Fruit fly (Drosophila melanogaster): ENCODE results near the gene CG31221.

The CG31221 gene

dm6 chr3R:19425099-19425498 lies 12.6 kb downstream of the CG31221 start, which contains the start of gene CG3517:
Gene CG3517 (minus strand): TSS chr3R:19425199.
- no peak for TF ChIP-seq CTCF (optimal IDR thresholded peaks at IDR 0.05)
- no peak for TF ChIP-seq CG8478 (optimal IDR thresholded peaks at IDR 0.05)

DNA sequence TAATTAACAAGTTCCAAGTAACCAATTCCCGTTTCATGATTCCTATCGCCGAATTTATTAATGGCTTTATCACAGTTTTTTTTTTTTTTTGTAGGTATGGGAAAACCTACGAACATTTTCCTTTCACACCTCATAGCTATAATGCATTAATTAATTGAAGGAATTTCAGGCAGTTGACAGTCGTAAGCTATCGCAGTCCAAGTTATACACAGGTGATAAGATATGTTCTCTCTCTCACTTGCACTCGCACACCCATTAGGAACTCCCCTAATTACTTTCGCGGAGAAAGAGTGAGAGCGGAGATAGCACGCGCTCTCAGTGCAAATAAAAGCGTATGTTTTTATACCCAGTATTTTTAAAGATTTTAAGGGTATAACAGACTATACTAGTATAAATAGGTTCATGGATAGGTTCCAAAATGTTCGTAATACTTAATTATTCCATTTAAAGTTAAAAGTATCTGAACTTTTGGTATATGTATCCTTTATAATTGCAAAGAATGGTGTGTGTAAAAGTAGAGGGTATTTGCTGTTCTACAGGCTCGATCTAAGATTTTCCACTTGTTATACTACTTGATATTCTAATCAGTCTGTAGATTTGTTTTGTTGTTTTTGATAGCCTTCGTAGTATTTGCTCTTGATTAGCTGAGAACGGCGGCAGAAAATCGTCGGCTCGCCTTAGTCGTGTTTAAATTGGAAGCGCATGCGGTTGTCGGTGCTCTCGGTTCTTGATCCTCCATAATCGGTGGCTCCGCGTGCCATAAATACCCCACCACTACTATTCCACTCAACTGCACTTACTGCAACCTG lies 48.1 kb downstream of the CG31221 start, which contains the start of gene Dys:
Gene Dys, plus strand, starts transcription at position 677 of the 809 bp plus-strand sequence.
- TF ChIP-seq CG8478 (optimal IDR thresholded peaks at IDR 0.05) (no peak), CTCF (optimal IDR thresholded peaks at IDR 0.05) (no peak)

DNA sequence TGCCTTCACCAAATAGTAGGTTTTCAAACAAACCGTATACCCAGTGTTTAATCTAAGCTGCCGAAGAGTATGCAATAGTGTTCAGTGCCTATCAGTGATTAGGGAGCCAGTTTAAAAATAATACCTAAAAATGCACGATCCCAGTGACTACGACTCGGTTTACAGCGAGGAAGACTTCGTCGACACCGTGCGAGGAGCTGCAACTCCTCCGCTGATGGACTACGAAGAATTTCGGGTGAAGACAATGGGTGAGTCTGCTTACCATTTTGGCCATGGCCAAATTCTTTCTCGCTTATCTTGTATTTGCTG lies 48.7 kb downstream of the CG31221 start:
- TF ChIP-seq CG8478 (optimal IDR thresholded peaks at IDR 0.05) (no peak), CTCF (optimal IDR thresholded peaks at IDR 0.05) (no peak)

dm6 chr3R:19463016-19463664 lies 50.7 kb downstream of the CG31221 start, which contains the start of gene Scsalpha2:
Gene Scsalpha2 (minus strand): TSS chr3R:19463066.
- TF ChIP-seq CG8478 (optimal IDR thresholded peaks at IDR 0.05): no peak
- TF ChIP-seq CTCF (optimal IDR thresholded peaks at IDR 0.05): no peak

DNA sequence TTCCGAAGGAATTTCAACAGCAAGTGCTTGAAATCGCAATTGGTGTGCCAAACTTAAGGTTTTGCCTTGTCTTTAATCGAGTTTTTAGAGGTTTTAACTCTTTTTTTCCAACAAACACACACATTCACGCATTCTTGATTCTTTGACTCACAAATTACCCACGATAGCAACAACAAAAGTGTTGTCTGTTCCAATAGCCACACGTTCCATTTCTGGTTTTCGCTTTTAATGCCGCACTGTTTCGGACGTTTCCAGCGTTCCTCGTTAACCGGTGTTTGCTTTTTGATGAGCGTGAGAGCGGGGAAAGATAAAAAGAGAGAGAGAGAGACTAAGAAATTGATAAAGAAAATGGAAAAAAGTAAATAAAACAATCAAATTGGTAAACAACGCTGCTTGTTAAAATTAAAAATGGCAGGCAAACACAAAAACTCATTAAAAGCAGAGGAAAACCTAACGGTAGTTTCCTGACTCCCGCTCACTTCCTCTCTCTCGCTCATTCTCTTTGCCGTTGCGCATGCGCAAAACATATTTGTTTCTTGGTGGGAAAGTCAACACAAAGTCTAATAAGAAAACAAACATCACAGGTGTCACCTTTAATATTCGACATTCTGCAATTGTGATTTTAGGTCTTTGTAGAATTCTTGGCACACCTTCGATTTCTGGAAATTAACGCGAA lies 51.5 kb downstream of the CG31221 start:
- no peak for TF ChIP-seq CTCF (optimal IDR thresholded peaks at IDR 0.05)
- TF ChIP-seq CG8478 (optimal IDR thresholded peaks at IDR 0.05): no peak

- TF ChIP-seq CG8478 (optimal IDR thresholded peaks at IDR 0.05) (no peak), CTCF (optimal IDR thresholded peaks at IDR 0.05) (no peak)
Measured at dm6 chr3R:19465286-19465685, 52.8 kb downstream of the CG31221 start.

DNA sequence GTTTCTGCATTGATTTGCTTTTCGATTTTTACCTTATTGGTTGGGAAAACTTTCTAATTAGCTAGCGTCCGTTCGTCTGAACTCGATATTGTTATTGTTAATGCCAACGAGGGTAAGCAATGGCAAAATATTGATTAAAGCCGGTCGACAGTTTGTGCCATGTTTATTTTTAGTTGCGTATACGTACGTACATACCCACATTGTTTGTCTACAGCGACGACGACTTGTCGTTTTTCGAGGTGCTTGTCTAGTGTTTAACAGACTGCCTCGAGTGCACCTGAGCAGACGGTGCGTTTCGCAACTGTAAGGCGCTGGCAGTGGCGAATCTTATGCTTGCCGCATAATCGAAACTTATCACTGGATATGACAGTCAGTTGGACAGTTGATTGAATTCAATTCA lies 55.0 kb downstream of the CG31221 start:
- TF ChIP-seq CTCF (optimal IDR thresholded peaks at IDR 0.05) (no peak), CG8478 (optimal IDR thresholded peaks at IDR 0.05) (no peak)

- TF ChIP-seq CG8478 (optimal IDR thresholded peaks at IDR 0.05) (no peak), CTCF (optimal IDR thresholded peaks at IDR 0.05) (no peak)
Measured at dm6 chr3R:19470607-19471006, 58.1 kb downstream of the CG31221 start.

- TF ChIP-seq CG8478 (optimal IDR thresholded peaks at IDR 0.05) (no peak), CTCF (optimal IDR thresholded peaks at IDR 0.05) (no peak)
Measured at dm6 chr3R:19472218-19472617, 59.7 kb downstream of the CG31221 start.

DNA sequence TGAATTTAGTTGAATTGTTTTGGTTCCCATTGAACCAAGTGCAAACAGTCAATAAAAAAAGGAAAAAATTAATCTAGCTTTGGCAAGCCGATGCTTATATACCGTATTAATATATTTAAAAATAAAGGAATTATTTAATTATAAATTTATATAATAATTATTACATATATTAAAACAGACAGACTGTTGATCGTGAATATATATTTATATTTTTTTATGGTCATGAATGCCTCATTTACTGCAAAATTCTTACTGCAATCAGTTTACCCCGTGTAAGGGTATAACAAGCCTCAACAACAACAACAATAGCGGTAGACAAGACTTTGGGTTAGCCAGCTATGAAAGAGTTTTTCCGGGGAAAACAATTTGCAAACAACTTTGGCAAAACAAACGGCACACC lies 61.6 kb downstream of the CG31221 start:
- TF ChIP-seq CG8478 (optimal IDR thresholded peaks at IDR 0.05) (no peak), CTCF (optimal IDR thresholded peaks at IDR 0.05) (no peak)

dm6 chr3R:19476484-19476883 lies 64.0 kb downstream of the CG31221 start:
- TF ChIP-seq CG8478 (optimal IDR thresholded peaks at IDR 0.05): no peak
- no peak for TF ChIP-seq CTCF (optimal IDR thresholded peaks at IDR 0.05)

DNA sequence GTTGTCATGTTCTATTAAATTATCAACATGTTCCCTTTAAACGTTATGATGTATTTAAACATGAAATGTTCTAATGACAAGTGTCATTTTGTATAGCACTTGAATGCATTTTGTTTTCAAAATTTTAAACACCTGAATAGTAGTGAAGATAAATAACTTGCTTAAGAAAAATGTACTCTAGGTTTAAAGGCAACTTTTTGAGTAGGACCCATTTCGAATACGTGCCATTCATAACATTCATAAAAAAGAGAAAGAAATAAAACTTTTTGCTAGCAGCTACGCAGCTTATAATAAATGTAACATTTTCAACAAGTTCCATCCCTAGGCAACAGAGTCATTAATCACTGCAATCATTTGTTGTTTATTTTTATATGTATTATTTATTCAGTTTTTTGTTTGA lies 73.9 kb downstream of the CG31221 start:
- TF ChIP-seq CTCF (optimal IDR thresholded peaks at IDR 0.05): no peak
- TF ChIP-seq CG8478 (optimal IDR thresholded peaks at IDR 0.05): no peak

dm6 chr3R:19489963-19490362 lies 77.5 kb downstream of the CG31221 start:
- TF ChIP-seq CTCF (optimal IDR thresholded peaks at IDR 0.05) (peak; percentile 56 to 57), CG8478 (optimal IDR thresholded peaks at IDR 0.05) (no peak)

dm6 chr3R:19490996-19491395 lies 78.5 kb downstream of the CG31221 start, which contains the start of gene CG15025:
Gene CG15025 (minus strand): TSS chr3R:19491115.
- TF ChIP-seq CG8478 (optimal IDR thresholded peaks at IDR 0.05) (no peak), CTCF (optimal IDR thresholded peaks at IDR 0.05) (peak; percentile 82 to 93)

dm6 chr3R:19492400-19492799 lies 79.9 kb downstream of the CG31221 start:
- TF ChIP-seq CG8478 (optimal IDR thresholded peaks at IDR 0.05) (no peak), CTCF (optimal IDR thresholded peaks at IDR 0.05) (no peak)

- TF ChIP-seq CG8478 (optimal IDR thresholded peaks at IDR 0.05): no peak
- peak; percentile 49 to 56 for TF ChIP-seq CTCF (optimal IDR thresholded peaks at IDR 0.05)
Measured at dm6 chr3R:19495217-19495616, 82.7 kb downstream of the CG31221 start.
